Worm (Caenorhabditis elegans) whole organism, L1 larva: ENCODE measurements around the gene mvk-1.

Experiments used
- aha-1 ChIP-seq: fragments of 150-350 bp; optimal IDR thresholded peaks from 2 replicates; lab custom pipeline; 2014; ENCODE audit warnings: missing biosample characterization, missing genetic modification characterization
- ama-1 ChIP-seq: fragments of 150-350 bp; optimal IDR thresholded peaks from 2 replicates; lab custom pipeline; 2014
- ceh-90 ChIP-seq: sonication (generic microtip); optimal IDR thresholded peaks from 2 replicates; lab custom pipeline; 2016; ENCODE audit warnings: missing genetic modification characterization, missing compliant biosample characterization
- fos-1 ChIP-seq: fragments of 150-350 bp; optimal IDR thresholded peaks from 2 replicates; lab custom pipeline; 2014; ENCODE audit warnings: missing biosample characterization, missing genetic modification characterization
- lin-14 ChIP-seq: fragments of 200-800 bp; sonication (Bioruptor generic); optimal IDR thresholded peaks from 2 replicates; lab custom pipeline; 2018; ENCODE audit warnings: mild to moderate bottlenecking, missing genetic modification characterization, moderate library complexity, missing compliant biosample characterization
- nhr-237 ChIP-seq: fragments of 150-350 bp; optimal IDR thresholded peaks from 2 replicates; lab custom pipeline; 2014; ENCODE audit warnings: missing biosample characterization, missing genetic modification characterization
- nhr-28 ChIP-seq: fragments of 150-350 bp; optimal IDR thresholded peaks from 2 replicates; lab custom pipeline; 2014; ENCODE audit warnings: missing biosample characterization, missing genetic modification characterization
- nhr-76 ChIP-seq: sonication (generic microtip); optimal IDR thresholded peaks from 2 replicates; lab custom pipeline; 2017; ENCODE audit warnings: missing biosample characterization, missing genetic modification characterization
- pqm-1 ChIP-seq: sonication (generic microtip); optimal IDR thresholded peaks from 3 replicates; lab custom pipeline; 2017; ENCODE audit warnings: missing biosample characterization, missing genetic modification characterization
- sox-4 ChIP-seq: sonication (generic microtip); optimal IDR thresholded peaks from 2 replicates; lab custom pipeline; 2016; ENCODE audit warnings: missing genetic modification characterization, missing compliant biosample characterization
- unc-130 ChIP-seq: fragments of 150-350 bp; optimal IDR thresholded peaks from 2 replicates; lab custom pipeline; 2017; ENCODE audit warnings: missing biosample characterization, missing genetic modification characterization, inconsistent platforms
- vab-15 ChIP-seq: sonication (generic microtip); optimal IDR thresholded peaks from 2 replicates; lab custom pipeline; 2017; ENCODE audit warnings: missing genotype, mild to moderate bottlenecking, missing genetic modification characterization, missing compliant biosample characterization

- TF ChIP-seq nhr-28 (tag; lab: Kevin White, UChicago) (no peak), pqm-1 (no peak), sox-4 (tag; lab: Kevin White, UChicago) (no peak), ama-1 (lab: Kevin White, UChicago) (no peak), lin-14 (peak; percentile 31), ceh-90 (tag; lab: Kevin White, UChicago) (no peak), vab-15 (no peak), nhr-237 (tag; lab: Kevin White, UChicago) (no peak), unc-130 (no peak), fos-1 (no peak), aha-1 (tag; lab: Kevin White, UChicago) (no peak), nhr-76 (no peak)
These were observed 44.2 kb upstream of the mvk-1 start for ce11 chrIII:6180294-6180693.
